Fruit fly (Drosophila melanogaster): ENCODE data around the gene CG13998.

The CG13998 gene

dm6 chr2L:5977070-5977728 lies 20.6 kb upstream of the CG13998 start (continued):
- TF ChIP-seq nerfin-2 (GFP tag; IDR thresholded peaks at IDR 0.05; ENCODE audit: partially characterized antibody), result no peak
- TF ChIP-seq HmgZ (tag; optimal IDR thresholded peaks at IDR 0.05), result peak; percentile 22
- TF ChIP-seq ro (GFP tag; IDR thresholded peaks at IDR 0.05), result no peak
- TF ChIP-seq ken (GFP tag; IDR thresholded peaks at IDR 0.05), result no peak
- peak; percentile 3 for TF ChIP-seq CG12299 (tag; optimal IDR thresholded peaks at IDR 0.05)
- TF ChIP-seq tap (tag; optimal IDR thresholded peaks at IDR 0.05), result peak; percentile 19
- TF ChIP-seq eyg (GFP tag; optimal IDR thresholded peaks at IDR 0.05), result no peak
- no peak for TF ChIP-seq Adf1 (GFP tag; IDR thresholded peaks at IDR 0.05)
- no peak for TF ChIP-seq corto (GFP tag; optimal IDR thresholded peaks at IDR 0.05)
- TF ChIP-seq nau (GFP tag; optimal IDR thresholded peaks at IDR 0.05), result peak; percentile 20
- TF ChIP-seq Stat92E (GFP tag; optimal IDR thresholded peaks at IDR 0.05), result no peak
- peak; percentile 33 for TF ChIP-seq CG10147 (GFP tag; optimal IDR thresholded peaks at IDR 0.05)
- no peak for TF ChIP-seq CG2116 (GFP tag; optimal IDR thresholded peaks at IDR 0.05)
- no peak for TF ChIP-seq CG8290 (GFP tag; optimal IDR thresholded peaks at IDR 0.05)
- peak in 1 of 2 experiments; percentile 17 for TF ChIP-seq CG8290 (tag; optimal IDR thresholded peaks at IDR 0.05)
- TF ChIP-seq CG1832 (GFP tag; optimal IDR thresholded peaks at IDR 0.05), result peak; percentile 46
- peak; percentile 27 for TF ChIP-seq CG2678 (tag; optimal IDR thresholded peaks at IDR 0.05)
- no peak for TF ChIP-seq CG11093 (GFP tag; IDR thresholded peaks at IDR 0.05)
- TF ChIP-seq CG15601 (tag; optimal IDR thresholded peaks at IDR 0.05), result no peak
- no peak for TF ChIP-seq sisA (GFP tag; IDR thresholded peaks at IDR 0.05)
- TF ChIP-seq fd3F (GFP tag; optimal IDR thresholded peaks at IDR 0.05), result no peak

- TF ChIP-seq CG16815 (GFP tag; optimal IDR thresholded peaks at IDR 0.05) (no peak), sqz (GFP tag; optimal IDR thresholded peaks at IDR 0.05) (peak; percentile 44), exex (tag; optimal IDR thresholded peaks at IDR 0.05) (peak; percentile 54), CG11398 (GFP tag; optimal IDR thresholded peaks at IDR 0.05) (no peak), mirr (GFP tag; optimal IDR thresholded peaks at IDR 0.05) (peak; percentile 38), GATAe (GFP tag; conservative IDR thresholded peaks at IDR 0.05) (peak; percentile 45), grn (GFP tag; optimal IDR thresholded peaks at IDR 0.05) (peak; percentile 5), Blimp-1 (GFP tag; optimal IDR thresholded peaks at IDR 0.05) (peak; percentile 48), sd (tag; optimal IDR thresholded peaks at IDR 0.05) (peak; percentile 55), Usf (GFP tag; optimal IDR thresholded peaks at IDR 0.05) (no peak), danr (GFP tag; IDR thresholded peaks at IDR 0.05) (no peak), z (GFP tag; IDR thresholded peaks at IDR 0.05) (peak; percentile 71; the same call in 1 of the 3 replicates)
Measured at dm6 chr2L:5975601-5976000, 19.0 kb upstream of the CG13998 start.

- TF ChIP-seq CG8765 (GFP tag; IDR thresholded peaks at IDR 0.05) (no peak), lab (GFP tag; optimal IDR thresholded peaks at IDR 0.05) (peak; percentile 5), wek (GFP tag; optimal IDR thresholded peaks at IDR 0.05) (no peak), sens (GFP tag) (peak; percentile 23), Med (GFP tag) (peak; percentile 50), hkb (optimal IDR thresholded peaks at IDR 0.05) (no peak), hkb (GFP tag; IDR thresholded peaks at IDR 0.05) (0 out of 2 replicates have a peak, but pooled peaks have one; percentile 12), gce (GFP tag; IDR thresholded peaks at IDR 0.05) (0 out of 3 replicates have a peak, but pooled peaks have one; percentile 31), nom (GFP tag; optimal IDR thresholded peaks at IDR 0.05) (peak; percentile 12), CG6175 (GFP tag; IDR thresholded peaks at IDR 0.05) (0 out of 3 replicates have a peak, but pooled peaks have one; percentile 46), cg (GFP tag; optimal IDR thresholded peaks at IDR 0.05) (peak; percentile 16), Rfx (GFP tag; IDR thresholded peaks at IDR 0.05) (peak; percentile 39; the same call in 1 of the 2 replicates), gem (tag; optimal IDR thresholded peaks at IDR 0.05) (no peak), HLH4C (GFP tag; IDR thresholded peaks at IDR 0.05; ENCODE audit: partially characterized antibody) (0 out of 3 replicates have a peak, but pooled peaks have one; percentile 40), CG18599 (GFP tag; optimal IDR thresholded peaks at IDR 0.05) (peak; percentile 15), Poxn (GFP tag; IDR thresholded peaks at IDR 0.05) (no peak)
Measured at dm6 chr2L:5975025-5975539, 18.5 kb upstream of the CG13998 start.

Measured in whole organism, embryonic.